Fruit fly (Drosophila melanogaster) Kc167 (cell line): ENCODE data around the gene CG7126.

Experiments used
- Myc ChIP-seq: fragments of >200 bp; optimal IDR thresholded peaks from 2 replicates; lab custom pipeline; 2017; ENCODE audit warnings: missing external identifiers
- Sin3A ChIP-seq: fragments of >200 bp; optimal IDR thresholded peaks from 2 replicates; lab custom pipeline; 2018; ENCODE audit warnings: missing external identifiers
- h ChIP-seq: fragments of >200 bp; optimal IDR thresholded peaks from 3 replicates; lab custom pipeline; 2018; ENCODE audit warnings: missing external identifiers
- insv ChIP-seq: fragments of >200 bp; optimal IDR thresholded peaks from 3 replicates; lab custom pipeline; 2018; ENCODE audit warnings: missing external identifiers
- psq ChIP-seq: fragments of >200 bp; optimal IDR thresholded peaks from 2 replicates; lab custom pipeline; 2017; ENCODE audit warnings: missing external identifiers
- ttk ChIP-seq: sonication (Bioruptor generic); optimal IDR thresholded peaks from 2 replicates; lab custom pipeline; 2017; ENCODE audit warnings: missing external identifiers

The CG7126 gene

dm6 chr3R:18302749-18303148, at the start of gene CG7126:
Gene CG7126 (minus strand): TSS chr3R:18302849.
- no peak for TF ChIP-seq psq (lab: Kevin White, UChicago)
- no peak for TF ChIP-seq insv
- TF ChIP-seq Myc (lab: Kevin White, UChicago) = no peak

- TF ChIP-seq insv (no peak), h (lab: Kevin White, UChicago) (no peak), Myc (lab: Kevin White, UChicago) (no peak), ttk (lab: Kevin White, UChicago) (no peak), psq (lab: Kevin White, UChicago) (no peak), Sin3A (lab: Kevin White, UChicago) (no peak)
Observed at dm6 chr3R:18338493-18338892, 35.8 kb upstream of the CG7126 start.

- TF ChIP-seq Sin3A (lab: Kevin White, UChicago) = no peak
- no peak for TF ChIP-seq insv
- TF ChIP-seq Myc (lab: Kevin White, UChicago) = no peak
- no peak for TF ChIP-seq psq (lab: Kevin White, UChicago)
- no peak for TF ChIP-seq ttk (lab: Kevin White, UChicago)
- TF ChIP-seq h (lab: Kevin White, UChicago) = no peak
Observed at dm6 chr3R:18328842-18329241, 26.2 kb upstream of the CG7126 start, which contains the start of gene naz. Gene naz (minus strand): TSS chr3R:18328942.

dm6 chr3R:18314824-18315690, 12.4 kb upstream of the CG7126 start:
- no peak for TF ChIP-seq Myc (lab: Kevin White, UChicago)
- no peak for TF ChIP-seq ttk (lab: Kevin White, UChicago)

- TF ChIP-seq psq (lab: Kevin White, UChicago) (no peak), Myc (lab: Kevin White, UChicago) (no peak), Sin3A (lab: Kevin White, UChicago) (no peak), ttk (lab: Kevin White, UChicago) (no peak), h (lab: Kevin White, UChicago) (no peak), insv (no peak)
Observed at dm6 chr3R:18314320-18314719, 11.7 kb upstream of the CG7126 start, which contains the start of gene PKD. Gene PKD (minus strand): TSS chr3R:18314407.

dm6 chr3R:18312761-18313160, 10.1 kb upstream of the CG7126 start:
- TF ChIP-seq psq (lab: Kevin White, UChicago) (no peak), h (lab: Kevin White, UChicago) (no peak), ttk (lab: Kevin White, UChicago) (no peak), Myc (lab: Kevin White, UChicago) (no peak), Sin3A (lab: Kevin White, UChicago) (no peak), insv (no peak)

dm6 chr3R:18311368-18311919, 8.8 kb upstream of the CG7126 start:
- no peak for TF ChIP-seq ttk (lab: Kevin White, UChicago)
- no peak for TF ChIP-seq Myc (lab: Kevin White, UChicago)
- no peak for TF ChIP-seq h (lab: Kevin White, UChicago)

- no peak for TF ChIP-seq insv
- TF ChIP-seq Sin3A (lab: Kevin White, UChicago) = no peak
- TF ChIP-seq Myc (lab: Kevin White, UChicago) = no peak
- TF ChIP-seq psq (lab: Kevin White, UChicago) = no peak
- no peak for TF ChIP-seq ttk (lab: Kevin White, UChicago)
- TF ChIP-seq h (lab: Kevin White, UChicago) = no peak
Observed at dm6 chr3R:18310766-18311367, 8.2 kb upstream of the CG7126 start.

dm6 chr3R:18309910-18310309, 7.3 kb upstream of the CG7126 start:
- TF ChIP-seq insv (no peak), h (lab: Kevin White, UChicago) (no peak), Sin3A (lab: Kevin White, UChicago) (no peak), ttk (lab: Kevin White, UChicago) (no peak), psq (lab: Kevin White, UChicago) (no peak), Myc (lab: Kevin White, UChicago) (no peak)

dm6 chr3R:18301569-18301968, 1.1 kb downstream of the CG7126 start, which contains the start of gene Polr1E:
Gene Polr1E (minus strand): TSS chr3R:18301728.
- TF ChIP-seq psq (lab: Kevin White, UChicago) = no peak
- no peak for TF ChIP-seq insv

- TF ChIP-seq Sin3A (lab: Kevin White, UChicago) (no peak), Myc (lab: Kevin White, UChicago) (no peak), h (lab: Kevin White, UChicago) (no peak), psq (lab: Kevin White, UChicago) (no peak), ttk (lab: Kevin White, UChicago) (no peak), insv (no peak)
Observed at dm6 chr3R:18298900-18299321, 3.7 kb downstream of the CG7126 start, which contains the start of gene Dlc90F. Gene Dlc90F (plus strand): TSS chr3R:18299229.
